Fruit fly (Drosophila melanogaster) whole organism, embryonic: Measurements from ENCODE around the gene CG32032.
A peak's percentile ranks its signal among the peaks of the same experiment; 100 is the strongest.

Experiments used
- Atf3 ChIP-seq: fragments of 200-800 bp; sonication (Bioruptor generic); optimal IDR thresholded peaks from 3 replicates; lab custom pipeline; 2016; ENCODE audit warnings: missing biosample characterization, missing genetic modification characterization
- CG10147 ChIP-seq: fragments of 200-800 bp; sonication (Bioruptor generic); optimal IDR thresholded peaks from 2 replicates; lab custom pipeline; 2019; ENCODE audit warnings: missing biosample characterization, mild to moderate bottlenecking, missing genetic modification characterization, moderate library complexity
- CG10543 ChIP-seq: fragments of 200-800 bp; sonication (Bioruptor generic); optimal IDR thresholded peaks from 3 replicates; lab custom pipeline; 2017; ENCODE audit warnings: missing biosample characterization, mild to moderate bottlenecking, missing genetic modification characterization, moderate library complexity
- CG11085 ChIP-seq: fragments of 200-800 bp; sonication (Bioruptor generic); IDR thresholded peaks from 2 replicates; pipeline ENCODE4 v1.3.6; 2022; ENCODE audit warnings: missing biosample characterization, missing genetic modification characterization
- CG11504 ChIP-seq: fragments of 200-800 bp; sonication (Bioruptor generic); optimal IDR thresholded peaks from 3 replicates; lab custom pipeline; 2019; ENCODE audit warnings: missing biosample characterization, mild to moderate bottlenecking, missing genetic modification characterization, moderate library complexity
- CG11560 ChIP-seq: fragments of 200-800 bp; sonication (Bioruptor generic); IDR thresholded peaks from 3 replicates; pipeline ENCODE4 v1.3.6; 2022; ENCODE audit warnings: missing biosample characterization, missing genetic modification characterization
- CG12769 ChIP-seq: fragments of 200-800 bp; sonication (Bioruptor generic); optimal IDR thresholded peaks from 2 replicates; lab custom pipeline; 2019; ENCODE audit warnings: missing biosample characterization, mild to moderate bottlenecking, missing genetic modification characterization, moderate library complexity
- CG13424 ChIP-seq: fragments of 200-800 bp; sonication (Bioruptor generic); optimal IDR thresholded peaks from 2 replicates; lab custom pipeline; 2019; ENCODE audit warnings: missing biosample characterization, mild to moderate bottlenecking, missing genetic modification characterization, moderate library complexity
- CG14965 ChIP-seq: fragments of 200-800 bp; sonication (Bioruptor generic); optimal IDR thresholded peaks from 2 replicates; lab custom pipeline; 2016; ENCODE audit warnings: missing biosample characterization, missing genetic modification characterization, borderline replicate concordance
- CG1602 ChIP-seq: fragments of 200-800 bp; sonication (Bioruptor generic); optimal IDR thresholded peaks from 3 replicates; lab custom pipeline; 2016; ENCODE audit warnings: missing biosample characterization, missing genetic modification characterization
- CG17359 ChIP-seq: fragments of 200-800 bp; sonication (Bioruptor generic); optimal IDR thresholded peaks from 3 replicates; lab custom pipeline; 2018; ENCODE audit warnings: missing biosample characterization, mild to moderate bottlenecking, missing genetic modification characterization, moderate library complexity
- CG18476 ChIP-seq: fragments of 200-800 bp; sonication (Bioruptor generic); optimal IDR thresholded peaks from 2 replicates; lab custom pipeline; 2016; ENCODE audit warnings: missing biosample characterization, mild to moderate bottlenecking, missing genetic modification characterization
- CG34224 ChIP-seq: fragments of 200-800 bp; sonication (Bioruptor generic); IDR thresholded peaks from 3 replicates; pipeline ENCODE4 v1.3.6; 2022; ENCODE audit warnings: missing biosample characterization, missing genetic modification characterization; ENCODE audit not compliant: partially characterized antibody
- CG3838 ChIP-seq: fragments of 200-800 bp; sonication (Bioruptor generic); optimal IDR thresholded peaks from 3 replicates; lab custom pipeline; 2016; ENCODE audit warnings: missing biosample characterization, missing genetic modification characterization
- CG4404 ChIP-seq: fragments of 200-800 bp; sonication (Bioruptor generic); IDR thresholded peaks from 2 replicates; pipeline ENCODE4 v1.3.6; 2022; ENCODE audit warnings: missing biosample characterization, missing genetic modification characterization
- CG9437 ChIP-seq: fragments of 200-800 bp; sonication (Bioruptor generic); optimal IDR thresholded peaks from 2 replicates; lab custom pipeline; 2018; ENCODE audit warnings: missing biosample characterization, mild to moderate bottlenecking, missing genetic modification characterization
- CG9727 ChIP-seq: fragments of 200-800 bp; sonication (Bioruptor generic); optimal IDR thresholded peaks from 3 replicates; lab custom pipeline; 2017; ENCODE audit warnings: missing biosample characterization, mild to moderate bottlenecking, missing genetic modification characterization
- CHES-1-like ChIP-seq: fragments of 200-800 bp; sonication (Bioruptor generic); optimal IDR thresholded peaks from 2 replicates; lab custom pipeline; 2016; ENCODE audit warnings: missing biosample characterization, missing genetic modification characterization
- CoRest ChIP-seq: fragments of 200-800 bp; sonication (Bioruptor generic); optimal IDR thresholded peaks from 3 replicates; lab custom pipeline; 2018; ENCODE audit warnings: missing biosample characterization, mild to moderate bottlenecking, missing genetic modification characterization, moderate library complexity
- D19A ChIP-seq: fragments of 200-800 bp; optimal IDR thresholded peaks from 3 replicates; lab custom pipeline; 2019; ENCODE audit warnings: missing biosample characterization, mild to moderate bottlenecking, missing genetic modification characterization, moderate library complexity
- Dbx ChIP-seq: fragments of 200-800 bp; sonication (Bioruptor generic); IDR thresholded peaks from 3 replicates; pipeline ENCODE4 v1.3.6; 2022; ENCODE audit warnings: missing biosample characterization, missing genetic modification characterization
- Hmx ChIP-seq: fragments of 200-800 bp; sonication (Bioruptor generic); optimal IDR thresholded peaks from 2 replicates; lab custom pipeline; 2016; ENCODE audit warnings: missing biosample characterization, missing genetic modification characterization
- MBD-R2 ChIP-seq: fragments of 200-800 bp; sonication (Bioruptor generic); IDR thresholded peaks from 2 replicates; pipeline ENCODE4 v1.3.6; 2022; ENCODE audit warnings: missing biosample characterization, missing genetic modification characterization
- Myb ChIP-seq: fragments of 200-800 bp; sonication (Bioruptor generic); optimal IDR thresholded peaks from 2 replicates; lab custom pipeline; 2016; ENCODE audit warnings: missing biosample characterization, missing genetic modification characterization
- NC2α ChIP-seq: fragments of 200-800 bp; sonication (Bioruptor generic); optimal IDR thresholded peaks from 2 replicates; lab custom pipeline; 2016; ENCODE audit warnings: missing biosample characterization, missing genetic modification characterization
- Optix ChIP-seq: fragments of 200-800 bp; sonication (Bioruptor generic); IDR thresholded peaks from 3 replicates; pipeline ENCODE4 v1.3.6; 2022; ENCODE audit warnings: missing biosample characterization, missing genetic modification characterization
- Side ChIP-seq: fragments of 200-800 bp; sonication (Bioruptor generic); optimal IDR thresholded peaks from 2 replicates; lab custom pipeline; 2016; ENCODE audit warnings: missing biosample characterization, missing genetic modification characterization
- Sry-β ChIP-seq: fragments of 200-800 bp; sonication (Bioruptor generic); optimal IDR thresholded peaks from 2 replicates; lab custom pipeline; 2018; ENCODE audit warnings: missing biosample characterization, mild to moderate bottlenecking, missing genetic modification characterization, moderate library complexity
- Trl ChIP-seq, 3 experiments: fragments of >200 bp in 2 of 3; fragments of 200-800 bp in 1 of 3; sonication (Bioruptor generic) in 1 of 3; optimal IDR thresholded peaks; 2 replicates in 1 of 3; 3 replicates in 2 of 3; lab custom pipeline; 2016 to 2017; ENCODE audit warnings: missing biosample characterization in 1 of 3, missing genetic modification characterization in 1 of 3
- ash1 ChIP-seq: fragments of 200-800 bp; sonication (Bioruptor generic); optimal IDR thresholded peaks from 2 replicates; lab custom pipeline; 2018; ENCODE audit warnings: missing biosample characterization, mild to moderate bottlenecking, missing genetic modification characterization
- bbx ChIP-seq: fragments of 200-800 bp; sonication (Bioruptor generic); IDR thresholded peaks from 2 replicates; pipeline ENCODE4 v1.3.6; 2022; ENCODE audit warnings: missing biosample characterization, missing genetic modification characterization; ENCODE audit not compliant: partially characterized antibody
- bcd ChIP-seq: fragments of 200-800 bp; sonication (Bioruptor generic); optimal IDR thresholded peaks from 2 replicates; lab custom pipeline; 2017; ENCODE audit warnings: missing biosample characterization, mild to moderate bottlenecking, missing genetic modification characterization
- dm ChIP-seq: fragments of 200-800 bp; sonication (Bioruptor generic); optimal IDR thresholded peaks from 3 replicates; lab custom pipeline; 2016; ENCODE audit warnings: missing biosample characterization, missing genetic modification characterization
- exex ChIP-seq: fragments of 200-800 bp; sonication (Bioruptor generic); optimal IDR thresholded peaks from 4 replicates; lab custom pipeline; 2018; ENCODE audit warnings: missing biosample characterization, mild to moderate bottlenecking, missing genetic modification characterization, moderate library complexity
- kay ChIP-seq: fragments of 200-800 bp; sonication (Bioruptor generic); optimal IDR thresholded peaks from 2 replicates; lab custom pipeline; 2016; ENCODE audit warnings: missing biosample characterization, missing genetic modification characterization
- kni ChIP-seq: fragments of 200-800 bp; sonication (Bioruptor generic); optimal IDR thresholded peaks from 3 replicates; lab custom pipeline; 2017; ENCODE audit warnings: mild to moderate bottlenecking, missing biosample characterization, missing genetic modification reagents, missing genetic modification characterization
- lab ChIP-seq: fragments of 200-800 bp; sonication (Bioruptor generic); optimal IDR thresholded peaks from 3 replicates; lab custom pipeline; 2017; ENCODE audit warnings: missing biosample characterization, missing genetic modification characterization, mild to moderate bottlenecking, moderate library complexity, missing genetic modification reagents
- lola ChIP-seq, 3 experiments: fragments of >200 bp in 2 of 3; fragments of 200-800 bp in 1 of 3; sonication (Bioruptor generic) in 1 of 3; optimal IDR thresholded peaks; 2 replicates each; lab custom pipeline; 2017 to 2019; ENCODE audit warnings: missing biosample characterization in 3 of 3, missing genetic modification characterization in 3 of 3, mild to moderate bottlenecking in 1 of 3, moderate library complexity in 1 of 3
- mirr ChIP-seq: fragments of 200-800 bp; sonication (Bioruptor generic); optimal IDR thresholded peaks from 3 replicates; lab custom pipeline; 2018; ENCODE audit warnings: missing biosample characterization, mild to moderate bottlenecking, missing genetic modification characterization
- nau ChIP-seq: fragments of 200-800 bp; sonication (Bioruptor generic); optimal IDR thresholded peaks from 3 replicates; lab custom pipeline; 2017; ENCODE audit warnings: missing biosample characterization, mild to moderate bottlenecking, missing genetic modification characterization, missing genetic modification reagents
- onecut ChIP-seq: fragments of 200-800 bp; sonication (Bioruptor generic); IDR thresholded peaks from 2 replicates; pipeline ENCODE4 v1.3.6; 2022; ENCODE audit warnings: missing biosample characterization, missing genetic modification characterization
- pan ChIP-seq, 4 experiments: fragments of >200 bp in 3 of 4; fragments of 200-800 bp in 1 of 4; sonication (Bioruptor generic) in 1 of 4; optimal IDR thresholded peaks in 3 of 4; IDR thresholded peaks in 1 of 4; 2 replicates each; pipeline versions ENCODE4 v1.3.6 to Lab custom; 2017 to 2022; ENCODE audit warnings: missing biosample characterization in 2 of 4, missing genetic modification characterization in 2 of 4, mixed read lengths in 1 of 4
- peb ChIP-seq: fragments of 200-800 bp; sonication (Bioruptor generic); IDR thresholded peaks from 2 replicates; pipeline ENCODE4 v1.3.6; 2022; ENCODE audit warnings: missing biosample characterization, missing genetic modification characterization
- prd ChIP-seq, 3 experiments: fragments of >200 bp in 2 of 3; fragments of 200-800 bp in 1 of 3; sonication (Bioruptor generic) in 1 of 3; optimal IDR thresholded peaks in 2 of 3; IDR thresholded peaks in 1 of 3; 2 replicates in 2 of 3; 3 replicates in 1 of 3; pipeline versions ENCODE4 v1.3.6 to Lab custom; 2017 to 2022; ENCODE audit warnings: missing biosample characterization in 1 of 3, missing genetic modification characterization in 1 of 3
- tio ChIP-seq: fragments of 200-800 bp; sonication (Bioruptor generic); optimal IDR thresholded peaks from 2 replicates; lab custom pipeline; 2017; ENCODE audit warnings: missing biosample characterization, missing genetic modification characterization, inconsistent platforms
- trh ChIP-seq: fragments of 200-800 bp; sonication (Bioruptor generic); optimal IDR thresholded peaks from 2 replicates; lab custom pipeline; 2016; ENCODE audit warnings: missing biosample characterization, missing genetic modification characterization
- wor ChIP-seq: fragments of 200-800 bp; sonication (Bioruptor generic); IDR thresholded peaks from 2 replicates; pipeline ENCODE4 v1.3.6; 2022; ENCODE audit warnings: missing biosample characterization, missing genetic modification characterization

CG32032 gene

dm6 chr3L:9126021-9126811 lies 33.4 kb downstream of the CG32032 start (continued):
- no peak for TF ChIP-seq Optix
- TF ChIP-seq pan (optimal IDR thresholded peaks at IDR 0.05; lab: Kevin White, UChicago), result no peak
- TF ChIP-seq pan (GFP tag; optimal IDR thresholded peaks at IDR 0.05 in 1 of 2, IDR thresholded peaks at IDR 0.05 in 1 of 2), result peak in 1 of 2 experiments; percentile 10
- no peak for TF ChIP-seq NC2α (GFP tag; lab: Kevin White, UChicago)
- peak in 1 of 2 experiments; percentile 22 for TF ChIP-seq Trl (optimal IDR thresholded peaks at IDR 0.05; lab: Kevin White, UChicago)
- TF ChIP-seq Trl (GFP tag; optimal IDR thresholded peaks at IDR 0.05; lab: Kevin White, UChicago), result no peak
- TF ChIP-seq onecut (GFP tag; lab: Robert Waterston, UW), result no peak
- TF ChIP-seq bbx (GFP tag; lab: Robert Waterston, UW), result no peak
- TF ChIP-seq CG10147 (GFP tag; lab: Kevin White, UChicago), result no peak
- TF ChIP-seq mirr (GFP tag; lab: Kevin White, UChicago), result peak; percentile 24
- TF ChIP-seq CG4404 (GFP tag; lab: Robert Waterston, UW), result no peak
- no peak for TF ChIP-seq Sry-β (GFP tag; lab: Kevin White, UChicago)
- TF ChIP-seq CG10543, result peak; percentile 41
- TF ChIP-seq lab, result peak; percentile 20
- no peak for TF ChIP-seq MBD-R2 (GFP tag; lab: Robert Waterston, UW)
- TF ChIP-seq tio (GFP tag; lab: Kevin White, UChicago), result peak; percentile 53
- peak; percentile 1 for TF ChIP-seq CG13424 (tag; lab: Kevin White, UChicago)
- TF ChIP-seq CG18476 (GFP tag; lab: Kevin White, UChicago), result no peak
- no peak for TF ChIP-seq CG11560
- TF ChIP-seq CG11085, result no peak
- TF ChIP-seq lola (GFP tag; optimal IDR thresholded peaks at IDR 0.05; lab: Kevin White, UChicago), result no peak
- no peak for TF ChIP-seq prd (optimal IDR thresholded peaks at IDR 0.05; lab: Kevin White, UChicago)
- no peak for TF ChIP-seq prd (GFP tag; IDR thresholded peaks at IDR 0.05; lab: Robert Waterston, UW)
- TF ChIP-seq CG17359 (tag; lab: Kevin White, UChicago), result peak; percentile 46
- no peak for TF ChIP-seq Dbx
- peak; percentile 26 for TF ChIP-seq bcd (GFP tag; lab: Kevin White, UChicago)
- TF ChIP-seq D19A (tag; lab: Kevin White, UChicago), result peak; percentile 12
- TF ChIP-seq Atf3 (GFP tag; lab: Kevin White, UChicago), result no peak
- TF ChIP-seq CG34224 (GFP tag; lab: Robert Waterston, UW), result no peak
- TF ChIP-seq CG9727 (GFP tag; lab: Kevin White, UChicago), result peak; percentile 19
- TF ChIP-seq kni (GFP tag; lab: Kevin White, UChicago), result no peak
- no peak for TF ChIP-seq CG1602 (GFP tag; lab: Kevin White, UChicago)
- TF ChIP-seq trh (GFP tag; lab: Kevin White, UChicago), result no peak
- no peak for TF ChIP-seq kay (GFP tag; lab: Kevin White, UChicago)
- TF ChIP-seq CG9437, result no peak
- no peak for TF ChIP-seq Hmx (GFP tag; lab: Kevin White, UChicago)
- 0 out of 2 replicates have a peak, but pooled peaks have one; percentile 25 for TF ChIP-seq peb (GFP tag; lab: Robert Waterston, UW)
- TF ChIP-seq CG12769 (tag; lab: Kevin White, UChicago), result peak; percentile 42
- TF ChIP-seq CG3838 (GFP tag; lab: Kevin White, UChicago), result no peak
- TF ChIP-seq CHES-1-like (GFP tag; lab: Kevin White, UChicago), result no peak
- TF ChIP-seq Side (GFP tag; lab: Kevin White, UChicago), result no peak
- no peak for TF ChIP-seq ash1 (GFP tag; lab: Kevin White, UChicago)
- peak; percentile 15 for TF ChIP-seq CoRest (tag; lab: Kevin White, UChicago)
- no peak for TF ChIP-seq wor (GFP tag; lab: Robert Waterston, UW)
- TF ChIP-seq CG11504 (tag; lab: Kevin White, UChicago), result peak; percentile 17
- no peak for TF ChIP-seq Myb (GFP tag; lab: Kevin White, UChicago)
- peak; percentile 79 for TF ChIP-seq exex (tag; lab: Kevin White, UChicago)
- TF ChIP-seq dm (GFP tag; lab: Kevin White, UChicago), result no peak
- TF ChIP-seq CG14965, result no peak
- no peak for TF ChIP-seq nau
